Worm (Caenorhabditis elegans): ENCODE measurements around the gene F47D12.3.

Gene F47D12.3

ce11 chrIII:6341878-6342453, 43.7 kb downstream of the F47D12.3 start, which contains the start of gene rpn-13:
TSS of gene rpn-13 (minus strand) at chrIII:6341928.
- TF ChIP-seq nhr-237 (tag; optimal IDR thresholded peaks at IDR 0.05) (no peak), egl-13 (tag; optimal IDR thresholded peaks at IDR 0.05) (no peak), zip-4 (GFP tag; optimal IDR thresholded peaks at IDR 0.05) (no peak), dsc-1 (tag; optimal IDR thresholded peaks at IDR 0.05) (no peak), nhr-71 (tag; optimal IDR thresholded peaks at IDR 0.05) (peak; percentile 59), ztf-4 (tag; optimal IDR thresholded peaks at IDR 0.05) (no peak), nhr-76 (tag; optimal IDR thresholded peaks at IDR 0.05) (no peak), F16B12.6 (tag; optimal IDR thresholded peaks at IDR 0.05) (peak; percentile 95), ceh-63 (GFP tag; optimal IDR thresholded peaks at IDR 0.05) (no peak), tbx-2 (tag; optimal IDR thresholded peaks at IDR 0.05) (peak; percentile 23), fkh-10 (GFP tag; optimal IDR thresholded peaks at IDR 0.05) (no peak), lin-14 (GFP tag; optimal IDR thresholded peaks at IDR 0.05) (peak; percentile 42), ceh-82 (tag; optimal IDR thresholded peaks at IDR 0.05) (peak in 2 of 3 experiments; percentile 52 to 56), ceh-88 (GFP tag; IDR thresholded peaks at IDR 0.05) (no peak), nhr-84 (tag; optimal IDR thresholded peaks at IDR 0.05) (no peak), skn-1 (tag; optimal IDR thresholded peaks at IDR 0.05) (peak; percentile 98), aly-2 (tag; optimal IDR thresholded peaks at IDR 0.05) (no peak), unc-30 (tag; optimal IDR thresholded peaks at IDR 0.05) (no peak), aha-1 (tag; optimal IDR thresholded peaks at IDR 0.05) (no peak), sox-4 (tag; optimal IDR thresholded peaks at IDR 0.05) (no peak), ces-1 (GFP tag; optimal IDR thresholded peaks at IDR 0.05) (no peak), hpl-2 (GFP tag; optimal IDR thresholded peaks at IDR 0.05) (no peak), grh-1 (GFP tag; IDR thresholded peaks at IDR 0.05) (no peak), egl-27 (tag; optimal IDR thresholded peaks at IDR 0.05) (no peak), nhr-20 (tag; optimal IDR thresholded peaks at IDR 0.05) (peak; percentile 32), mef-2 (tag; optimal IDR thresholded peaks at IDR 0.05) (no peak), pax-3 (tag; optimal IDR thresholded peaks at IDR 0.05) (no peak), swsn-7 (tag; optimal IDR thresholded peaks at IDR 0.05) (peak; percentile 40), sptf-1 (tag; optimal IDR thresholded peaks at IDR 0.05) (no peak), mep-1 (tag; optimal IDR thresholded peaks at IDR 0.05) (no peak), C16A3.4 (tag; optimal IDR thresholded peaks at IDR 0.05) (peak; percentile 52), mdl-1 (tag; optimal IDR thresholded peaks at IDR 0.05) (peak in 1 of 2 experiments; percentile 65), lir-3 (tag; optimal IDR thresholded peaks at IDR 0.05; ENCODE audit: poor library complexity) (no peak), xbp-1 (tag; optimal IDR thresholded peaks at IDR 0.05) (peak; percentile 41), vab-15 (tag; optimal IDR thresholded peaks at IDR 0.05) (no peak), lsy-2 (tag; optimal IDR thresholded peaks at IDR 0.05) (peak; percentile 94 to 98), lin-15B (tag; optimal IDR thresholded peaks at IDR 0.05) (no peak), lin-13 (GFP tag; optimal IDR thresholded peaks at IDR 0.05) (peak; percentile 28), efl-1 (optimal IDR thresholded peaks at IDR 0.05) (peak; percentile 58 to 62), efl-1 (GFP tag; optimal IDR thresholded peaks at IDR 0.05 in 1 of 2) (peak in 1 of 2 experiments; percentile 64), fkh-4 (tag; optimal IDR thresholded peaks at IDR 0.05; ENCODE audit: borderline replicate concordance) (no peak), nhr-90 (tag; optimal IDR thresholded peaks at IDR 0.05; ENCODE audit: poor library complexity) (no peak), fos-1 (tag; optimal IDR thresholded peaks at IDR 0.05) (peak; percentile 49), tlp-1 (tag; optimal IDR thresholded peaks at IDR 0.05) (no peak), mab-9 (GFP tag; IDR thresholded peaks at IDR 0.05) (no peak), ceh-90 (tag; optimal IDR thresholded peaks at IDR 0.05) (no peak), sup-37 (GFP tag; optimal IDR thresholded peaks at IDR 0.05) (no peak), nhr-47 (tag; optimal IDR thresholded peaks at IDR 0.05) (peak; percentile 54), ets-5 (GFP tag; IDR thresholded peaks at IDR 0.05) (no peak), nhr-77 (tag; optimal IDR thresholded peaks at IDR 0.05) (no peak), blmp-1 (tag; optimal IDR thresholded peaks at IDR 0.05) (peak; percentile 35), alr-1 (tag; optimal IDR thresholded peaks at IDR 0.05; ENCODE audit: borderline replicate concordance) (no peak), nhr-11 (tag; optimal IDR thresholded peaks at IDR 0.05) (no peak), nhr-12 (tag; optimal IDR thresholded peaks at IDR 0.05) (no peak)

Measured in whole organism, L1 larva.